Fruit fly (Drosophila melanogaster) whole organism, adult: ENCODE data around the gene Septin2.

Experiments used
- CG11617 ChIP-seq: fragments of 200-800 bp; sonication (Bioruptor generic); optimal IDR thresholded peaks from 2 replicates; lab custom pipeline; 2017; ENCODE audit warnings: mild to moderate bottlenecking, missing biosample characterization, missing genetic modification reagents, missing genetic modification characterization
- CG12768 ChIP-seq: fragments of 200-800 bp; sonication (Bioruptor generic); optimal IDR thresholded peaks from 2 replicates; lab custom pipeline; 2017; ENCODE audit warnings: missing biosample characterization, missing genetic modification characterization, mild to moderate bottlenecking, moderate library complexity, missing genetic modification reagents
- CG14711 ChIP-seq: fragments of 200-800 bp; sonication (Bioruptor generic); optimal IDR thresholded peaks from 2 replicates; lab custom pipeline; 2018; ENCODE audit warnings: missing biosample characterization, mild to moderate bottlenecking, missing genetic modification characterization, moderate library complexity
- CG1620 ChIP-seq: fragments of 200-800 bp; sonication (Bioruptor generic); optimal IDR thresholded peaks from 2 replicates; lab custom pipeline; 2016; ENCODE audit warnings: missing biosample characterization, missing genetic modification characterization
- CG33017 ChIP-seq: fragments of 200-800 bp; sonication (Bioruptor generic); optimal IDR thresholded peaks from 2 replicates; lab custom pipeline; 2018; ENCODE audit warnings: missing biosample characterization, mild to moderate bottlenecking, missing genetic modification characterization, moderate library complexity
- CG5204 ChIP-seq: fragments of 200-800 bp; sonication (Bioruptor generic); optimal IDR thresholded peaks from 2 replicates; lab custom pipeline; 2016; ENCODE audit warnings: missing biosample characterization, missing genetic modification characterization
- CG7045 ChIP-seq: fragments of 200-800 bp; sonication (Bioruptor generic); optimal IDR thresholded peaks from 2 replicates; lab custom pipeline; 2017; ENCODE audit warnings: missing biosample characterization, mild to moderate bottlenecking, missing genetic modification characterization
- CG7101 ChIP-seq: fragments of 200-800 bp; sonication (Bioruptor generic); optimal IDR thresholded peaks from 2 replicates; lab custom pipeline; 2018; ENCODE audit warnings: missing biosample characterization, mild to moderate bottlenecking, missing genetic modification characterization, moderate library complexity
- Clk ChIP-seq: fragments of 200-800 bp; sonication (Bioruptor generic); optimal IDR thresholded peaks from 2 replicates; lab custom pipeline; 2017; ENCODE audit warnings: missing biosample characterization, missing genetic modification characterization
- Crg-1 ChIP-seq: fragments of 200-800 bp; sonication (Bioruptor generic); optimal IDR thresholded peaks from 2 replicates; lab custom pipeline; 2016; ENCODE audit warnings: missing biosample characterization, missing genetic modification characterization
- Hr96 ChIP-seq: fragments of 200-800 bp; sonication (Bioruptor generic); optimal IDR thresholded peaks from 2 replicates; lab custom pipeline; 2016; ENCODE audit warnings: missing biosample characterization, missing genetic modification characterization
- Mnt ChIP-seq: fragments of 200-800 bp; sonication (Bioruptor generic); optimal IDR thresholded peaks from 2 replicates; lab custom pipeline; 2016; ENCODE audit warnings: missing biosample characterization, mild to moderate bottlenecking, missing genetic modification characterization
- bab1 ChIP-seq: fragments of 200-800 bp; sonication (Bioruptor generic); optimal IDR thresholded peaks from 3 replicates; lab custom pipeline; 2019; ENCODE audit warnings: missing biosample characterization, mild to moderate bottlenecking, missing genetic modification characterization, moderate library complexity
- cic ChIP-seq: fragments of 200-800 bp; sonication (Bioruptor generic); optimal IDR thresholded peaks from 2 replicates; lab custom pipeline; 2017; ENCODE audit warnings: missing biosample characterization, mild to moderate bottlenecking, missing genetic modification characterization, moderate library complexity
- cnc ChIP-seq, 2 experiments: fragments of >200 bp; optimal IDR thresholded peaks; 2 replicates each; lab custom pipeline; 2017
- kay ChIP-seq: fragments of 200-800 bp; sonication (Bioruptor generic); peaks from one replicate; lab custom pipeline; 2016; ENCODE audit warnings: missing biosample characterization, missing genetic modification characterization, borderline replicate concordance
- ovo ChIP-seq: fragments of 200-800 bp; sonication (Bioruptor generic); optimal IDR thresholded peaks from 2 replicates; lab custom pipeline; 2016; ENCODE audit warnings: missing biosample characterization, missing genetic modification characterization
- pad ChIP-seq: fragments of 200-800 bp; sonication (Bioruptor generic); optimal IDR thresholded peaks from 3 replicates; lab custom pipeline; 2017; ENCODE audit warnings: missing biosample characterization, missing genetic modification characterization, mild to moderate bottlenecking, moderate library complexity, missing genetic modification reagents
- tj ChIP-seq: fragments of 200-800 bp; sonication (Bioruptor generic); optimal IDR thresholded peaks from 3 replicates; lab custom pipeline; 2017; ENCODE audit warnings: missing biosample characterization, mild to moderate bottlenecking, missing genetic modification characterization, moderate library complexity
- toe ChIP-seq: fragments of 200-800 bp; sonication (Bioruptor generic); optimal IDR thresholded peaks from 2 replicates; lab custom pipeline; 2016; ENCODE audit warnings: missing biosample characterization, missing genetic modification characterization

Septin2 gene

DNA sequence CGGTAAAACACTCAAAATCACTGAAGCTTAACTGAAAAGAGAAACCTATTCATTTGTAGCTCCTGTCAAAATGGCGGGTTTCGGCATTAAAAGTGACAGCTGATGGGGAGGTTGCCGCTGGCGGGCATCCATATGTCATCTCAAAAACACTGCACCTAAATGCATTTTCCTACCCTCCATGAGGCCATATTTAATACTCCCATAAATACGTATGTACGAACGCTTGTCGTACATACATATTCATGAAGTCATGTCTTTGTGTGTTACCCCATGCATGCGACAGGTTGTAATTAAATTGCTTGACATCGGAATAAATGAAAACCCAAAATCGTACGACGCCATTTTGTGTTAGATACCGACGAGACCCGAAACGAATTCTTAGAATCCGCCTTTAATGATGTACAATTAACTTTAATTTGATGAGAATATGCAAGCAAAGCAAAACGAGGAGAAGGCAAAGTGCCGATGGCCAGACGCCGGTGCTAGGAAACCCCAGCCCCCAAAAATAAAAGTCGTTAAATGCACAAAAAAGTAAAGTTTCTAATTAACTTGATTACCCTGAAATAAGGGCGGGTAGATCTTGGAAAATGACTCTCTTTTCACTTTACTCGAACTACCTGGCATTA lies 8.3 kb upstream of the Septin2 start:
- TF ChIP-seq CG1620 (GFP tag; lab: Kevin White, UChicago): no peak
- TF ChIP-seq tj (GFP tag; lab: Kevin White, UChicago): peak; percentile 10
- TF ChIP-seq CG14711 (tag; lab: Kevin White, UChicago): no peak

DNA sequence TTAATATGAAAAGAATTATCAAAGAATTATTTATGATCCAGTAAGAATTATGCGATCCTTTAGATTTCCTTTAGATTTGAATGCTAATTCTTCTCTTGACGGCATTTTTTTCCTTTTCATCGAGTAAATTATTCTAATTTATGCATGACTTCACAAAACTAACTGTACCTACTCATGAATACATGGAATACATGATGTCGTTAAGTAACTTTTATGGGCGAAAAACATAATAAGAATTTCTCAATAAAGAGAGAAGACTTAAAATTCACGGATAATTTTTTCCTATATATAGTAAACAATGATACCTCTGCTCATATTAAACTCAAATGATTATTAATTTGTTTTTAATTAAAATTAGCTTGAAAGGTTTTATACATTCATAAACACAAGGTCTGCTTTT lies 7.7 kb upstream of the Septin2 start:
- no peak for TF ChIP-seq CG7101 (tag; lab: Kevin White, UChicago)
- TF ChIP-seq kay (GFP tag; lab: Kevin White, UChicago): no peak
- no peak for TF ChIP-seq Hr96 (GFP tag; lab: Kevin White, UChicago)
- no peak for TF ChIP-seq Mnt (GFP tag; lab: Kevin White, UChicago)
- no peak for TF ChIP-seq tj (GFP tag; lab: Kevin White, UChicago)
- no peak for TF ChIP-seq CG5204
- TF ChIP-seq CG33017: no peak
- TF ChIP-seq CG14711 (tag; lab: Kevin White, UChicago): no peak
- TF ChIP-seq cnc (optimal IDR thresholded peaks at IDR 0.05; lab: Kevin White, UChicago): no peak
- no peak for TF ChIP-seq Clk

DNA sequence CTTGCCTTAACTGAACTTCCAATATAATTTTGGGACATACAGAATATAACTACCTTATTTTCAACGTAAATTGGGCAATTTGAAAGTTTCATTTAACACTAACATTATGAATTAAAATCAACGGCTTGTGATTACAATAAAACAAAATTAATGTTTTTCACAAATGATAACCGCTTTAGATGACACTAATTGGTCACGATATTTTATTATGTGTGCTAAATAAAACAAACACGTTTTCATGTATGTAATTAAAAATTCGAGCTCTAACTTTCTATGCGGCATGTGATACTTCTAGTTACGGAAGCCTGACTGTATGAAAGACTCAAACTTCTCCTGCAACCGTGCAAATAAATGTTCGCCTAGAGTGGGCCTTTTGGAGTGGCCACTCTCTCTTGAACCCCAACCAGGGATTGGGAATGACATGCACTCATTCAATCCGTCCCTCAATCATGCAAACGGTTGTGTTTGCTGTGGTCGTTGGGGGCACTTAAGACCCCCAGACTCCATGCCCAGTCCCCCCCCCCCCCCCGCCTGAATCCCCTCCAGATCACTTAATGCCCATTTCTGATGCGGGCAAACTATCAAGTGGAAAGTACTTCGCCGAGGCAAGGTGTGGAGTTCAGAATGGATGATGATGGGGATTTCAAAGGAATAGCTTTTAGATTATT lies 7.1 kb upstream of the Septin2 start:
- TF ChIP-seq kay (GFP tag; lab: Kevin White, UChicago) (no peak), CG14711 (tag; lab: Kevin White, UChicago) (no peak), CG12768 (GFP tag; lab: Kevin White, UChicago) (no peak), Clk (no peak), Hr96 (GFP tag; lab: Kevin White, UChicago) (no peak)

DNA sequence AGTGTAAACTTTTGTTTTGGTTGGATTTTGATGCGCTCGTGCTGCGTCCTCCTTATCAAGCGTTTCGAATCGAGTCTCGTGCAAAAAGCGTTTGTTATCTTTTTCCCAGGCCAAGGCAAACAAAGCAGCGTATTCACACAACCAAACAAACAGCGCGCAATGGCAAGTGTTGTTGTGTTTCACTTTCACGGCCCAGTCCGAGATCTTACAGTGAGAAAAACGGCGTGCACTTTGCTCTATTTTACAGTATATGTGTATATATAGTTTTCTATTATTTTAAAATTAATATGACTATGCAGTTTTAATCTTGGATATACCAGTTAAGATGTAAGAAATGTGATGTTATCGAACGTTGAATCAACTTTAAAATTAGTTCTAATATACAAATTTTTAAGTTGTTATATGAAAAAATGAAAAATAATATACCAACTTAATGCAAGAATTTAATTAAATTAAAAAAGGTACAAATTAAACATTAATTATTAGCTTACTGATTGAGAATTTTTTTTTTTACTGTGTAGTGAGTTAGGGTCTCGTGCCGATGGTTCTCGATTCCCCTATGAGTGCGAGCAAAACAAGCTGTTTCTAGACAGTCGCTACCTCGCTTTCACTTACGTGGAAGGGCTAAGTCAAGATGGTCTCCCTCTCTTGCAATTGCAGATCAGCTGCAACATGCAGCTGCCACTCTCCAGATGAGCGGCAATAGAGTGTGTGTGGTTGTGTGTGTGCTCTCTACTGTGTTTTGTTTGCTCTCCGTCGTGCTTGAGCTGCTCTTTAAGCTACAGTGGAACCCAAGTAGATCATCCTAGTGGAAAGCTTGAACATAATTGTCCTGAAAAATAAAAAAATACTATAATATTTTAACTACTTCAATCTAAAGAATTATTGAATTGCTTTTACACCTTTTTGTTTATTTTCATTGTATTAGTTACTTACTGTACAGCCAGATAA lies 6.3 kb upstream of the Septin2 start:
- peak; percentile 86 for TF ChIP-seq CG14711 (tag; lab: Kevin White, UChicago)
- peak; percentile 79 for TF ChIP-seq CG11617
- peak; percentile 15 for TF ChIP-seq Clk
- no peak for TF ChIP-seq Hr96 (GFP tag; lab: Kevin White, UChicago)
- no peak for TF ChIP-seq Mnt (GFP tag; lab: Kevin White, UChicago)
- no peak for TF ChIP-seq toe (GFP tag; lab: Kevin White, UChicago)
- TF ChIP-seq cnc (optimal IDR thresholded peaks at IDR 0.05; lab: Kevin White, UChicago): no peak
- peak; percentile 51 for TF ChIP-seq tj (GFP tag; lab: Kevin White, UChicago)
- TF ChIP-seq bab1: peak; percentile 87
- no peak for TF ChIP-seq CG5204
- TF ChIP-seq pad (GFP tag; lab: Kevin White, UChicago): peak; percentile 66
- peak; percentile 74 for TF ChIP-seq CG7045
- no peak for TF ChIP-seq Crg-1 (GFP tag; lab: Kevin White, UChicago)
- no peak for TF ChIP-seq kay (GFP tag; lab: Kevin White, UChicago)
- TF ChIP-seq CG7101 (tag; lab: Kevin White, UChicago): peak; percentile 84
- peak; percentile 84 for TF ChIP-seq CG33017
- no peak for TF ChIP-seq CG1620 (GFP tag; lab: Kevin White, UChicago)
- TF ChIP-seq CG12768 (GFP tag; lab: Kevin White, UChicago): peak; percentile 72
- no peak for TF ChIP-seq ovo (GFP tag; lab: Kevin White, UChicago)
- no peak for TF ChIP-seq cic

DNA sequence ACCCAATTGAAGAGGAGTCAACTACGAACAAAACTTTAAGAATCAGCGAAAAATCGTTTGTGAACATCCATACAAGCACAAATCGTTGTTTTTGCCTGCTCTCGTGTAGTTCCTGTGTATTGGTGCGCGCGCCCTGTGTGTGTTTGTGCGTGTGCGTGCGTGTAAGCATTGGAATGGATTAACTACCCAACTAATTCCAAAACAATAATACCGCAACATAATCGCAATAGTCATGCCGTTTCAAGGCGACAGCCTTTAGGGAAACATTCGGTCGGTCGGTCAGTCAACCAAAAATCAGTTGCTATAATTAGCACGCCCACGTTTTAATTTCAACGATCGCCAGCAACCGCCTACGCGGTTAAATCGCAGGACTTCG lies 5.3 kb upstream of the Septin2 start:
- TF ChIP-seq pad (GFP tag; lab: Kevin White, UChicago): no peak
- no peak for TF ChIP-seq CG7101 (tag; lab: Kevin White, UChicago)
- TF ChIP-seq Clk: no peak
- no peak for TF ChIP-seq CG5204

DNA sequence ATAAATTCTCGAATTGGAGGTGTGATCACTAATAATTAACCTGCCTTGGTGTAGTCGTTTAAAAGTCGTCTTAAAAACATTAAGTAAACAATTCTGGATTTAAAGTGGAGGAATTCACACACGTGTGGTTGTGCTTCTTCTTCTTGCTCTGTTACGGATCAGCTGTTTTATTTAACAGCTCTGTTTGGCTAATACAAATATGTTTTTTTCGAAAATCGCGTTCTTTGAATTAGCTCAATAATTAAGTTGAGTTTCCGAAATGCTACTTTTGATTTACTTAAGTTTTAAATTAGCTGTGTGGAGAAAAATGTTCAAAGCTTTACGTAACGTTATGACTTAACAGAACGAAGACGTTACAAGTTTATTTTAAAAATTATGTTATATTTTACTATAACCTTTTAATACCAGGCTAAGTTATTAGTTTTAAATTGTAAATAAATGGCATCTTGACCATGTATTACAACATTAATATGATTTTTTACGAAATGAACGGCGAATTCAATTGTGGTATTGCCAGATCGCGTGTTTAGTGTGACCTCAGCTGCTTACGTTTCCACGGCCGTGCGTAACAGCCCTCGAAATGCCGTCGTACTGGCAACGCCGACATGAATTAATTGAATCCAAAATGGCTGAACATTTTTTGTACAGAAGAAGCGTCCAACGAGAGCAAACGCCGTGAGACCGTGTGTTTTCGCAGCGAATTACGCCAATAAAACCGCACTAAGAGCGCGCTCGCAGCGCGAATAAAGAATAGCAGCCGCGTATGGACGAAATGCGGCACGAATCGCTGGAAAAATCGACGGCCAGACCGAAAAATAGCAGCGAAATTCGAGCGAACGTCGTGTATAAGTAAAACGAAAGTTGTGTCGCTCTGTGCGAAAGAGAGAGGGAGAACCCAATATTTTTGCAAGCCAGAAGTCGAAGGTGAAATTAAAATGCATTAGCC lies 4.6 kb upstream of the Septin2 start, which contains the start of the genes Pus1 and bon:
Gene Pus1, minus strand, starts transcription at position 155 of the 946 bp plus-strand sequence.
Gene bon, plus strand, starts transcription at position 623 of the 946 bp plus-strand sequence.
- TF ChIP-seq kay (GFP tag; lab: Kevin White, UChicago): no peak
- TF ChIP-seq CG14711 (tag; lab: Kevin White, UChicago): no peak
- TF ChIP-seq CG7045: no peak
- TF ChIP-seq CG12768 (GFP tag; lab: Kevin White, UChicago): no peak
- no peak for TF ChIP-seq tj (GFP tag; lab: Kevin White, UChicago)
- TF ChIP-seq Crg-1 (GFP tag; lab: Kevin White, UChicago): no peak
- no peak for TF ChIP-seq cic
- peak; percentile 18 for TF ChIP-seq bab1
- TF ChIP-seq CG33017: no peak
- no peak for TF ChIP-seq ovo (GFP tag; lab: Kevin White, UChicago)
- TF ChIP-seq toe (GFP tag; lab: Kevin White, UChicago): no peak
- TF ChIP-seq CG1620 (GFP tag; lab: Kevin White, UChicago): peak; percentile 41
- no peak for TF ChIP-seq pad (GFP tag; lab: Kevin White, UChicago)
- TF ChIP-seq Hr96 (GFP tag; lab: Kevin White, UChicago): no peak
- peak; percentile 38 for TF ChIP-seq CG11617
- no peak for TF ChIP-seq CG5204
- no peak for TF ChIP-seq Clk
- no peak for TF ChIP-seq cnc (optimal IDR thresholded peaks at IDR 0.05; lab: Kevin White, UChicago)
- peak; percentile 4 for TF ChIP-seq CG7101 (tag; lab: Kevin White, UChicago)
- TF ChIP-seq Mnt (GFP tag; lab: Kevin White, UChicago): peak; percentile 80
